Worm (Caenorhabditis elegans) whole organism, young adult: ENCODE data around the gene ppt-1.
A peak's percentile ranks its signal among the peaks of the same experiment; 100 is the strongest.

ENCODE experiments used
- B0336.3 ChIP-seq: fragments of 200-800 bp; sonication (Bioruptor generic); IDR thresholded peaks from 2 replicates; pipeline ENCODE4 v1.3.6; 2022; ENCODE audit warnings: missing genetic modification characterization, missing compliant biosample characterization
- C06A6.2 ChIP-seq: fragments of 200-800 bp; sonication (Bioruptor generic); conservative IDR thresholded peaks from 2 replicates; pipeline ENCODE4 v1.3.6; 2022; ENCODE audit warnings: missing genetic modification characterization, missing compliant biosample characterization
- F10E7.11 ChIP-seq: sonication (generic microtip); optimal IDR thresholded peaks from 2 replicates; lab custom pipeline; 2017; ENCODE audit warnings: mild to moderate bottlenecking, missing genetic modification characterization, moderate library complexity, missing compliant biosample characterization
- F37B4.10 ChIP-seq: fragments of 200-800 bp; sonication (Bioruptor generic); IDR thresholded peaks from 2 replicates; pipeline ENCODE4 v1.3.6; 2022; ENCODE audit warnings: missing genetic modification characterization, missing compliant biosample characterization
- F39B2.1 ChIP-seq: fragments of 200-800 bp; sonication (Bioruptor generic); IDR thresholded peaks from 2 replicates; pipeline ENCODE4 v1.3.6; 2022; ENCODE audit warnings: missing genetic modification reagents, missing genetic modification characterization, missing compliant biosample characterization
- F49E8.2 ChIP-seq: sonication (generic microtip); optimal IDR thresholded peaks from 3 replicates; lab custom pipeline; 2017; ENCODE audit warnings: missing genetic modification characterization, mild to moderate bottlenecking, missing compliant biosample characterization, antibody characterized with exemption, moderate library complexity; ENCODE audit not compliant: insufficient read depth
- F52B5.7 ChIP-seq: sonication (generic microtip); optimal IDR thresholded peaks from 2 replicates; lab custom pipeline; 2016; ENCODE audit warnings: mild to moderate bottlenecking, missing genetic modification characterization, missing compliant biosample characterization
- F57A8.1 ChIP-seq: fragments of 200-800 bp; sonication (Bioruptor generic); optimal IDR thresholded peaks from 2 replicates; lab custom pipeline; 2018; ENCODE audit warnings: mild to moderate bottlenecking, missing genetic modification characterization, moderate library complexity, missing compliant biosample characterization
- K11D2.4 ChIP-seq: fragments of 200-800 bp; sonication (Bioruptor generic); IDR thresholded peaks from 2 replicates; pipeline ENCODE4 v1.3.6; 2022; ENCODE audit warnings: missing genetic modification reagents, missing genetic modification characterization, missing compliant biosample characterization
- T26A5.8 ChIP-seq: sonication (generic microtip); optimal IDR thresholded peaks from 2 replicates; lab custom pipeline; 2016; ENCODE audit warnings: missing genetic modification characterization, missing compliant biosample characterization
- Y67H2A.10 ChIP-seq: fragments of 200-800 bp; sonication (Bioruptor generic); conservative IDR thresholded peaks from 2 replicates; pipeline ENCODE4 v1.3.6; 2022; ENCODE audit warnings: missing genetic modification reagents, missing genetic modification characterization, missing compliant biosample characterization
- akir-1 ChIP-seq: fragments of 200-800 bp; sonication (Bioruptor generic); optimal IDR thresholded peaks from 2 replicates; lab custom pipeline; 2018; ENCODE audit warnings: mild to moderate bottlenecking, missing genetic modification characterization, moderate library complexity, missing compliant biosample characterization
- ama-1 ChIP-seq, 3 experiments: fragments of 150-350 bp in 1 of 3; sonication (generic microtip) in 2 of 3; optimal IDR thresholded peaks; 2 replicates each; lab custom pipeline; 2014 to 2018; ENCODE audit warnings: missing biosample characterization in 2 of 3, missing genetic modification characterization in 2 of 3, missing genetic modification reagents in 2 of 3
- atf-7 ChIP-seq: sonication (generic microtip); optimal IDR thresholded peaks from 2 replicates; lab custom pipeline; 2017; ENCODE audit warnings: mild to moderate bottlenecking, missing genetic modification characterization, missing compliant biosample characterization
- attf-3 ChIP-seq: fragments of 200-800 bp; sonication (Bioruptor generic); conservative IDR thresholded peaks from 2 replicates; pipeline ENCODE4 v1.3.6; 2022; ENCODE audit warnings: missing genetic modification reagents, missing genetic modification characterization, missing compliant biosample characterization
- attf-5 ChIP-seq: fragments of 200-800 bp; sonication (Bioruptor generic); optimal IDR thresholded peaks from 2 replicates; lab custom pipeline; 2018; ENCODE audit warnings: mild to moderate bottlenecking, missing genetic modification characterization, missing compliant biosample characterization
- bed-1 ChIP-seq: fragments of 200-800 bp; sonication (Bioruptor generic); IDR thresholded peaks from 2 replicates; pipeline ENCODE4 v1.3.6; 2022; ENCODE audit warnings: missing genetic modification reagents, missing genetic modification characterization, missing compliant biosample characterization
- bed-2 ChIP-seq: fragments of 200-800 bp; sonication (Bioruptor generic); IDR thresholded peaks from 2 replicates; pipeline ENCODE4 v1.3.6; 2022; ENCODE audit warnings: missing genetic modification reagents, missing genetic modification characterization, missing compliant biosample characterization
- cebp-2 ChIP-seq: fragments of 200-800 bp; sonication (Bioruptor generic); IDR thresholded peaks from 2 replicates; pipeline ENCODE4 v1.3.6; 2022; ENCODE audit warnings: missing genetic modification characterization, missing compliant biosample characterization
- ceh-100 ChIP-seq: fragments of 200-800 bp; sonication (Bioruptor generic); IDR thresholded peaks from 2 replicates; pipeline ENCODE4 v1.3.6; 2022; ENCODE audit warnings: missing genetic modification reagents, missing genetic modification characterization, missing compliant biosample characterization
- ceh-27 ChIP-seq: fragments of 200-800 bp; sonication (Bioruptor generic); optimal IDR thresholded peaks from 2 replicates; lab custom pipeline; 2018; ENCODE audit warnings: mild to moderate bottlenecking, missing genetic modification characterization, moderate library complexity, missing compliant biosample characterization
- ceh-58 ChIP-seq: fragments of 200-800 bp; sonication (Bioruptor generic); IDR thresholded peaks from 2 replicates; pipeline ENCODE4 v1.3.6; 2022; ENCODE audit warnings: missing genetic modification characterization, missing compliant biosample characterization
- ceh-91 ChIP-seq: fragments of 200-800 bp; sonication (Bioruptor generic); IDR thresholded peaks from 2 replicates; pipeline ENCODE4 v1.3.6; 2022; ENCODE audit warnings: missing genetic modification reagents, missing genetic modification characterization, missing compliant biosample characterization
- dpff-1 ChIP-seq: sonication (generic microtip); optimal IDR thresholded peaks from 2 replicates; lab custom pipeline; 2017; ENCODE audit warnings: mild to moderate bottlenecking, missing genetic modification characterization, missing compliant biosample characterization
- egl-18 ChIP-seq: fragments of 200-800 bp; sonication (Bioruptor generic); IDR thresholded peaks from 2 replicates; pipeline ENCODE4 v1.3.6; 2022; ENCODE audit warnings: missing genetic modification reagents, missing genetic modification characterization, missing compliant biosample characterization
- egl-44 ChIP-seq: fragments of 200-800 bp; sonication (Bioruptor generic); IDR thresholded peaks from 2 replicates; pipeline ENCODE4 v1.3.6; 2022; ENCODE audit warnings: missing genetic modification reagents, missing genetic modification characterization, missing compliant biosample characterization
- fkh-3 ChIP-seq: sonication (generic microtip); optimal IDR thresholded peaks from 2 replicates; lab custom pipeline; 2016; ENCODE audit warnings: mild to moderate bottlenecking, missing genetic modification characterization, missing compliant biosample characterization
- hsf-1 ChIP-seq: fragments of 200-800 bp; sonication (Bioruptor generic); IDR thresholded peaks from 2 replicates; pipeline ENCODE4 v1.3.6; 2022; ENCODE audit warnings: missing genetic modification reagents, missing genetic modification characterization, missing compliant biosample characterization
- let-607 ChIP-seq, 2 experiments: fragments of 200-800 bp in 1 of 2; sonication (Bioruptor generic) in 1 of 2; sonication (generic microtip) in 1 of 2; optimal IDR thresholded peaks; 2 replicates each; lab custom pipeline; 2016 to 2018; ENCODE audit warnings: mild to moderate bottlenecking in 2 of 2, missing compliant biosample characterization in 2 of 2, missing genetic modification characterization in 2 of 2, moderate library complexity in 2 of 2, missing genotype in 1 of 2
- lin-26 ChIP-seq: fragments of 200-800 bp; sonication (Bioruptor generic); IDR thresholded peaks from 2 replicates; pipeline ENCODE4 v1.3.6; 2022; ENCODE audit warnings: missing genetic modification reagents, missing genetic modification characterization, missing compliant biosample characterization
- lsl-1 ChIP-seq: fragments of 200-800 bp; sonication (Bioruptor generic); optimal IDR thresholded peaks from 2 replicates; lab custom pipeline; 2018; ENCODE audit warnings: mild to moderate bottlenecking, missing genetic modification characterization, moderate library complexity, missing compliant biosample characterization
- lsy-27 ChIP-seq: sonication (generic microtip); optimal IDR thresholded peaks from 2 replicates; lab custom pipeline; 2017; ENCODE audit warnings: missing genetic modification characterization, mild to moderate bottlenecking, missing compliant biosample characterization, antibody characterized with exemption, missing genotype, borderline replicate concordance; ENCODE audit not compliant: insufficient read depth
- madf-10 ChIP-seq: sonication (generic microtip); optimal IDR thresholded peaks from 2 replicates; lab custom pipeline; 2016; ENCODE audit warnings: mild to moderate bottlenecking, missing genetic modification characterization, missing compliant biosample characterization
- nfya-2 ChIP-seq: fragments of 200-800 bp; sonication (Bioruptor generic); IDR thresholded peaks from 2 replicates; pipeline ENCODE4 v1.3.6; 2022; ENCODE audit warnings: missing genetic modification reagents, missing genetic modification characterization, missing compliant biosample characterization
- nfyb-1 ChIP-seq: fragments of 200-800 bp; sonication (Bioruptor generic); IDR thresholded peaks from 2 replicates; pipeline ENCODE4 v1.3.6; 2022; ENCODE audit warnings: missing genetic modification reagents, missing genetic modification characterization, missing compliant biosample characterization
- nhr-179 ChIP-seq: sonication (generic microtip); optimal IDR thresholded peaks from 2 replicates; lab custom pipeline; 2016; ENCODE audit warnings: mild to moderate bottlenecking, missing genetic modification characterization, missing compliant biosample characterization
- rcor-1 ChIP-seq: fragments of 200-800 bp; sonication (Bioruptor generic); IDR thresholded peaks from 2 replicates; pipeline ENCODE4 v1.3.6; 2022; ENCODE audit warnings: missing genetic modification reagents, missing genetic modification characterization, missing compliant biosample characterization
- rec-8 ChIP-seq, 2 experiments: sonication (generic microtip); optimal IDR thresholded peaks; 2 replicates each; lab custom pipeline; 2016; ENCODE audit warnings: mild to moderate bottlenecking in 2 of 2, missing genetic modification characterization in 2 of 2, missing genetic modification reagents in 2 of 2, missing genotype in 2 of 2, missing biosample characterization in 1 of 2, missing compliant biosample characterization in 1 of 2, moderate library complexity in 1 of 2
- repo-1 ChIP-seq: sonication (generic microtip); optimal IDR thresholded peaks from 2 replicates; lab custom pipeline; 2017; ENCODE audit warnings: mild to moderate bottlenecking, missing genetic modification characterization, missing compliant biosample characterization
- sea-2 ChIP-seq: fragments of 200-800 bp; sonication (Bioruptor generic); IDR thresholded peaks from 2 replicates; pipeline ENCODE4 v1.3.6; 2022; ENCODE audit warnings: missing genetic modification characterization, missing compliant biosample characterization
- snpc-1.1 ChIP-seq: sonication (generic microtip); optimal IDR thresholded peaks from 2 replicates; lab custom pipeline; 2017; ENCODE audit warnings: missing genetic modification characterization, mild to moderate bottlenecking, missing compliant biosample characterization, antibody characterized with exemption, moderate library complexity, missing genotype, missing genetic modification reagents; ENCODE audit not compliant: insufficient read depth
- snpc-4 ChIP-seq, 5 experiments: fragments of 150-350 bp in 1 of 5; sonication (generic microtip) in 4 of 5; optimal IDR thresholded peaks; 2 replicates each; lab custom pipeline; 2014 to 2018; ENCODE audit warnings: missing genetic modification characterization in 5 of 5, missing biosample characterization in 3 of 5, antibody characterized with exemption in 2 of 5, mild to moderate bottlenecking in 2 of 5, missing compliant biosample characterization in 2 of 5, missing genotype in 2 of 5, moderate library complexity in 2 of 5, missing genetic modification reagents in 1 of 5
- somi-1 ChIP-seq: fragments of 200-800 bp; sonication (Bioruptor generic); optimal IDR thresholded peaks from 2 replicates; lab custom pipeline; 2018; ENCODE audit warnings: mild to moderate bottlenecking, missing genetic modification characterization, missing compliant biosample characterization
- tbx-9 ChIP-seq: sonication (generic microtip); optimal IDR thresholded peaks from 2 replicates; lab custom pipeline; 2016; ENCODE audit warnings: borderline replicate concordance, missing genetic modification characterization, inconsistent platforms, missing compliant biosample characterization
- unc-62 ChIP-seq: fragments of 150-350 bp; optimal IDR thresholded peaks from 2 replicates; lab custom pipeline; 2014; ENCODE audit warnings: missing biosample characterization, missing genetic modification reagents, missing genetic modification characterization
- xnd-1 ChIP-seq: sonication (generic microtip); optimal IDR thresholded peaks from 2 replicates; lab custom pipeline; 2016; ENCODE audit warnings: missing genotype, missing genetic modification reagents, missing genetic modification characterization, missing compliant biosample characterization
- ztf-26 ChIP-seq: sonication (generic microtip); optimal IDR thresholded peaks from 2 replicates; lab custom pipeline; 2017; ENCODE audit warnings: missing genetic modification characterization, missing compliant biosample characterization

Gene ppt-1

ce11 chrV:6655174-6655573 is 29.0 kb upstream of the ppt-1 start, which contains the start of gene syx-18 (continued):
- TF ChIP-seq lsy-27 (tag; lab: Kevin White, UChicago) (no peak), rcor-1 (GFP tag; lab: Robert Waterston, UW) (peak; percentile 30; the same call in 1 of the 2 replicates), madf-10 (tag; lab: Kevin White, UChicago) (no peak), F10E7.11 (tag; lab: Kevin White, UChicago) (no peak), repo-1 (peak; percentile 32), snpc-1.1 (tag; lab: Kevin White, UChicago) (no peak), ama-1 (optimal IDR thresholded peaks at IDR 0.05; lab: Kevin White, UChicago) (peak; percentile 18), ama-1 (GFP tag; optimal IDR thresholded peaks at IDR 0.05; lab: Kevin White, UChicago) (peak in 1 of 2 experiments; percentile 49), somi-1 (GFP tag; lab: Kevin White, UChicago) (no peak), ceh-27 (GFP tag; lab: Kevin White, UChicago) (no peak), snpc-4 (GFP tag; optimal IDR thresholded peaks at IDR 0.05; lab: Kevin White, UChicago) (no peak), snpc-4 (tag; optimal IDR thresholded peaks at IDR 0.05; lab: Kevin White, UChicago) (peak in 1 of 4 experiments; percentile 11), T26A5.8 (tag; lab: Kevin White, UChicago) (no peak), ceh-91 (GFP tag; lab: Robert Waterston, UW) (no peak), F57A8.1 (GFP tag; lab: Kevin White, UChicago) (no peak), F39B2.1 (GFP tag; lab: Robert Waterston, UW) (0 out of 2 replicates have a peak, but pooled peaks have one; percentile 9), rec-8 (tag; optimal IDR thresholded peaks at IDR 0.05; lab: Kevin White, UChicago) (no peak), lsl-1 (no peak), atf-7 (peak; percentile 7), nfyb-1 (GFP tag; lab: Robert Waterston, UW) (no peak; the same call in 1 of the 2 replicates), lin-26 (GFP tag; lab: Robert Waterston, UW) (no peak), nfya-2 (GFP tag; lab: Robert Waterston, UW) (no peak), egl-18 (GFP tag; lab: Robert Waterston, UW) (no peak), hsf-1 (GFP tag; lab: Robert Waterston, UW) (0 out of 2 replicates have a peak, but pooled peaks have one; percentile 48), tbx-9 (no peak), bed-1 (GFP tag; lab: Robert Waterston, UW) (no peak), attf-3 (GFP tag; lab: Robert Waterston, UW) (no peak), cebp-2 (GFP tag; lab: Robert Waterston, UW) (no peak), ceh-100 (no peak), egl-44 (GFP tag; lab: Robert Waterston, UW) (no peak), dpff-1 (no peak), bed-2 (GFP tag; lab: Robert Waterston, UW) (no peak), ceh-58 (GFP tag; lab: Robert Waterston, UW) (no peak), F52B5.7 (tag; lab: Kevin White, UChicago) (no peak), Y67H2A.10 (GFP tag; lab: Robert Waterston, UW) (no peak), fkh-3 (no peak), F49E8.2 (no peak), ztf-26 (tag; lab: Kevin White, UChicago) (no peak), C06A6.2 (GFP tag; lab: Robert Waterston, UW) (no peak), sea-2 (GFP tag; lab: Robert Waterston, UW) (no peak), unc-62 (GFP tag; lab: Kevin White, UChicago) (no peak), nhr-179 (tag; lab: Kevin White, UChicago) (no peak), let-607 (tag; optimal IDR thresholded peaks at IDR 0.05; lab: Kevin White, UChicago) (peak in 1 of 2 experiments; percentile 38), xnd-1 (tag; lab: Kevin White, UChicago) (no peak), akir-1 (GFP tag; lab: Kevin White, UChicago) (no peak), K11D2.4 (GFP tag; lab: Robert Waterston, UW) (no peak), B0336.3 (GFP tag; lab: Robert Waterston, UW) (peak; percentile 33; the same call in 1 of the 2 replicates), F37B4.10 (GFP tag; lab: Robert Waterston, UW) (no peak), attf-5 (GFP tag; lab: Kevin White, UChicago) (no peak)
